Worm (Caenorhabditis elegans) whole organism, mixed stage, embryonic: Measurements from ENCODE around the gene lars-1.

ENCODE experiments used
- ces-1 ChIP-seq: fragments of 150-350 bp; optimal IDR thresholded peaks from 2 replicates; lab custom pipeline; 2014; ENCODE audit warnings: missing biosample characterization, missing genetic modification reagents, missing genetic modification characterization
- lsy-2 ChIP-seq: fragments of 150-350 bp; optimal IDR thresholded peaks from 2 replicates; lab custom pipeline; 2014; ENCODE audit warnings: missing biosample characterization, missing genetic modification characterization
- nhr-28 ChIP-seq: fragments of 150-350 bp; optimal IDR thresholded peaks from 2 replicates; lab custom pipeline; 2014; ENCODE audit warnings: missing biosample characterization, missing genetic modification characterization
- unc-62 ChIP-seq: fragments of 150-350 bp; optimal IDR thresholded peaks from 2 replicates; lab custom pipeline; 2014; ENCODE audit warnings: missing biosample characterization, missing genetic modification reagents, missing genetic modification characterization

- TF ChIP-seq unc-62 (no peak), nhr-28 (no peak), ces-1 (no peak), lsy-2 (tag; lab: Kevin White, UChicago) (no peak)
Observed at ce11 chrIII:4204964-4205363, 18.4 kb upstream of the lars-1 start.
